Worm (Caenorhabditis elegans) whole organism, late embryonic: ENCODE data around the gene Y57G11C.30.

Experiments used
- pat-9 ChIP-seq: fragments of 200-800 bp; sonication (Bioruptor generic); optimal IDR thresholded peaks from 2 replicates; lab custom pipeline; 2018; ENCODE audit warnings: mild to moderate bottlenecking, missing genetic modification characterization, moderate library complexity, missing compliant biosample characterization
- pax-1 ChIP-seq: fragments of 150-350 bp; optimal IDR thresholded peaks from 2 replicates; lab custom pipeline; 2014; ENCODE audit warnings: missing biosample characterization, missing genetic modification characterization
- rnt-1 ChIP-seq: sonication (generic microtip); optimal IDR thresholded peaks from 2 replicates; lab custom pipeline; 2016; ENCODE audit warnings: missing genetic modification characterization, missing compliant biosample characterization
- tbx-2 ChIP-seq: sonication (generic microtip); optimal IDR thresholded peaks from 2 replicates; lab custom pipeline; 2016; ENCODE audit warnings: missing genetic modification characterization, missing compliant biosample characterization
- ztf-16 ChIP-seq: sonication (generic microtip); optimal IDR thresholded peaks from 2 replicates; lab custom pipeline; 2017; ENCODE audit warnings: missing genetic modification characterization, missing compliant biosample characterization

DNA sequence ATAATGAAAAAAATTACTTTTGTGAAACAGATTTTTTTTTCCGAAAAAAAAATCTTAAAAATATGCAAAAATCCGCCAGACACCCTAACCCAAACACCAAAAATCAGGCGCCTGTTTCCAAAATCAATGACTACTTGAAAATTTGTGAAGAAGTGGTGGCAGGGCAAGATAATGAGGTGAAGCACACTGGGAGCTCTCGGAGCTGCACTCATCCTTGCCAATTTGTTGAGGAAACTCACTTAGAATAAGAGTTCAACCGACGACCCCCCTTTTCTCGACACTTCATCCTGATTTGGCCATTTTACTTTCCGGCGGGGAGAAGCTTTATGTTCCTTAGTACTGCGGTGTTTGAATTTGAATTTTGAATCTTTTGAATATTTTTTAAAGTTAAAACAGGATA lies 39.5 kb downstream of the Y57G11C.30 start:
- TF ChIP-seq tbx-2 (tag; lab: Kevin White, UChicago) (no peak), pat-9 (tag; lab: Kevin White, UChicago) (no peak), pax-1 (tag; lab: Kevin White, UChicago) (no peak), rnt-1 (tag; lab: Kevin White, UChicago) (no peak), ztf-16 (tag; lab: Kevin White, UChicago) (no peak)
